Fruit fly (Drosophila melanogaster) whole organism, embryonic: ENCODE data around the gene SecS.
A peak's percentile ranks its signal among the peaks of the same experiment; 100 is the strongest.

Source experiments
- Bdp1 ChIP-seq: fragments of 200-800 bp; sonication (Bioruptor generic); optimal IDR thresholded peaks from 3 replicates; lab custom pipeline; 2016; ENCODE audit warnings: missing biosample characterization, missing genetic modification characterization
- Blimp-1 ChIP-seq: fragments of 200-800 bp; sonication (Bioruptor generic); optimal IDR thresholded peaks from 3 replicates; lab custom pipeline; 2018; ENCODE audit warnings: missing biosample characterization, missing genetic modification characterization, mild to moderate bottlenecking, moderate library complexity, missing genetic modification reagents
- CG11247 ChIP-seq: fragments of 200-800 bp; sonication (Bioruptor generic); IDR thresholded peaks from 2 replicates; pipeline ENCODE4 v1.3.6; 2022; ENCODE audit warnings: missing biosample characterization, missing genetic modification characterization
- CG12659 ChIP-seq: fragments of 200-800 bp; sonication (Bioruptor generic); optimal IDR thresholded peaks from 3 replicates; lab custom pipeline; 2017; ENCODE audit warnings: mild to moderate bottlenecking, missing biosample characterization, missing genetic modification reagents, missing genetic modification characterization
- CG14441 ChIP-seq: fragments of 200-800 bp; sonication (Bioruptor generic); IDR thresholded peaks from 2 replicates; pipeline ENCODE4 v1.3.6; 2022; ENCODE audit warnings: missing biosample characterization, missing genetic modification characterization
- CG14667 ChIP-seq: fragments of 200-800 bp; sonication (Bioruptor generic); IDR thresholded peaks from 2 replicates; pipeline ENCODE4 v1.3.6; 2022; ENCODE audit warnings: missing biosample characterization, missing genetic modification characterization
- CG14710 ChIP-seq: fragments of 200-800 bp; sonication (Bioruptor generic); optimal IDR thresholded peaks from 3 replicates; lab custom pipeline; 2019; ENCODE audit warnings: missing biosample characterization, mild to moderate bottlenecking, missing genetic modification characterization, moderate library complexity
- CG15011 ChIP-seq: fragments of 200-800 bp; sonication (Bioruptor generic); optimal IDR thresholded peaks from 3 replicates; lab custom pipeline; 2018; ENCODE audit warnings: missing biosample characterization, mild to moderate bottlenecking, missing genetic modification characterization
- CG15073 ChIP-seq: fragments of 200-800 bp; sonication (Bioruptor generic); optimal IDR thresholded peaks from 2 replicates; lab custom pipeline; 2016; ENCODE audit warnings: missing biosample characterization, missing genetic modification characterization
- CG15269 ChIP-seq: fragments of 200-800 bp; sonication (Bioruptor generic); optimal IDR thresholded peaks from 2 replicates; lab custom pipeline; 2018; ENCODE audit warnings: missing biosample characterization, mild to moderate bottlenecking, missing genetic modification characterization, moderate library complexity
- CG16779 ChIP-seq: fragments of 200-800 bp; sonication (Bioruptor generic); IDR thresholded peaks from 2 replicates; pipeline ENCODE4 v1.3.6; 2022; ENCODE audit warnings: missing biosample characterization, missing genetic modification characterization
- CG17568 ChIP-seq: fragments of 200-800 bp; sonication (Bioruptor generic); optimal IDR thresholded peaks from 2 replicates; lab custom pipeline; 2018; ENCODE audit warnings: missing biosample characterization, mild to moderate bottlenecking, missing genetic modification characterization, moderate library complexity
- CG17829 ChIP-seq: fragments of 200-800 bp; optimal IDR thresholded peaks from 2 replicates; lab custom pipeline; 2019; ENCODE audit warnings: missing biosample characterization, mild to moderate bottlenecking, missing genetic modification characterization, moderate library complexity
- CG2889 ChIP-seq: fragments of 200-800 bp; sonication (Bioruptor generic); IDR thresholded peaks from 3 replicates; pipeline ENCODE4 v1.3.6; 2022; ENCODE audit warnings: missing biosample characterization, missing genetic modification characterization
- CG32532 ChIP-seq: fragments of 200-800 bp; sonication (Bioruptor generic); IDR thresholded peaks from 2 replicates; pipeline ENCODE4 v1.3.6; 2022; ENCODE audit warnings: missing biosample characterization, missing genetic modification characterization
- CG33557 ChIP-seq: fragments of 200-800 bp; sonication (Bioruptor generic); optimal IDR thresholded peaks from 2 replicates; lab custom pipeline; 2019; ENCODE audit warnings: missing biosample characterization, mild to moderate bottlenecking, missing genetic modification characterization, moderate library complexity
- CG4282 ChIP-seq: fragments of 200-800 bp; sonication (Bioruptor generic); optimal IDR thresholded peaks from 2 replicates; lab custom pipeline; 2016; ENCODE audit warnings: missing biosample characterization, missing genetic modification characterization
- CG6254 ChIP-seq: fragments of 200-800 bp; sonication (Bioruptor generic); optimal IDR thresholded peaks from 3 replicates; lab custom pipeline; 2017; ENCODE audit warnings: mild to moderate bottlenecking, missing biosample characterization, missing genetic modification reagents, missing genetic modification characterization
- CG7839 ChIP-seq: fragments of 200-800 bp; sonication (Bioruptor generic); optimal IDR thresholded peaks from 3 replicates; lab custom pipeline; 2018; ENCODE audit warnings: missing biosample characterization, mild to moderate bottlenecking, missing genetic modification characterization, moderate library complexity
- CG7987 ChIP-seq: fragments of 200-800 bp; sonication (Bioruptor generic); optimal IDR thresholded peaks from 2 replicates; lab custom pipeline; 2018; ENCODE audit warnings: missing biosample characterization, mild to moderate bottlenecking, missing genetic modification characterization, moderate library complexity
- CG8290 ChIP-seq, 3 experiments: fragments of 200-800 bp; sonication (Bioruptor generic); optimal IDR thresholded peaks; 2 replicates each; lab custom pipeline; 2016 to 2019; ENCODE audit warnings: missing biosample characterization in 3 of 3, missing genetic modification characterization in 3 of 3, mild to moderate bottlenecking in 2 of 3, moderate library complexity in 1 of 3
- Dbx ChIP-seq: fragments of 200-800 bp; sonication (Bioruptor generic); IDR thresholded peaks from 3 replicates; pipeline ENCODE4 v1.3.6; 2022; ENCODE audit warnings: missing biosample characterization, missing genetic modification characterization
- Dfd ChIP-seq, 2 experiments: fragments of >200 bp; optimal IDR thresholded peaks; 2 replicates each; lab custom pipeline; 2017; ENCODE audit warnings: missing biosample characterization in 2 of 2, missing genetic modification characterization in 2 of 2
- Ets65A ChIP-seq: fragments of 200-800 bp; sonication (Bioruptor generic); peaks from one replicate; lab custom pipeline; 2016; ENCODE audit warnings: missing biosample characterization, missing genetic modification characterization
- HLH54F ChIP-seq: fragments of 200-800 bp; sonication (Bioruptor generic); optimal IDR thresholded peaks from 3 replicates; lab custom pipeline; 2016; ENCODE audit warnings: missing biosample characterization, missing genetic modification characterization
- Hmx ChIP-seq: fragments of 200-800 bp; sonication (Bioruptor generic); optimal IDR thresholded peaks from 2 replicates; lab custom pipeline; 2016; ENCODE audit warnings: missing biosample characterization, missing genetic modification characterization
- NfI ChIP-seq: fragments of 200-800 bp; sonication (Bioruptor generic); optimal IDR thresholded peaks from 3 replicates; lab custom pipeline; 2018; ENCODE audit warnings: missing biosample characterization, mild to moderate bottlenecking, missing genetic modification characterization, moderate library complexity
- Poxn ChIP-seq: fragments of 200-800 bp; sonication (Bioruptor generic); IDR thresholded peaks from 2 replicates; pipeline ENCODE4 v1.3.6; 2022; ENCODE audit warnings: missing biosample characterization, missing genetic modification characterization
- Sin3A ChIP-seq: fragments of >200 bp; optimal IDR thresholded peaks from 2 replicates; lab custom pipeline; 2018
- Vsx1 ChIP-seq: fragments of 200-800 bp; sonication (Bioruptor generic); optimal IDR thresholded peaks from 2 replicates; lab custom pipeline; 2017; ENCODE audit warnings: missing biosample characterization, mild to moderate bottlenecking, missing genetic modification characterization, missing genetic modification reagents
- bowl ChIP-seq: fragments of 200-800 bp; sonication (Bioruptor generic); IDR thresholded peaks from 2 replicates; pipeline ENCODE4 v1.3.6; 2022; ENCODE audit warnings: missing biosample characterization, missing genetic modification characterization
- cad ChIP-seq: fragments of >200 bp; optimal IDR thresholded peaks from 2 replicates; lab custom pipeline; 2017; ENCODE audit warnings: missing biosample characterization, missing genetic modification characterization
- crc ChIP-seq: fragments of 200-800 bp; sonication (Bioruptor generic); optimal IDR thresholded peaks from 2 replicates; lab custom pipeline; 2016; ENCODE audit warnings: missing biosample characterization, missing genetic modification characterization
- da ChIP-seq: fragments of 200-800 bp; sonication (Bioruptor generic); optimal IDR thresholded peaks from 2 replicates; lab custom pipeline; 2016; ENCODE audit warnings: missing biosample characterization, missing genetic modification characterization
- en ChIP-seq: fragments of 200-800 bp; sonication (Bioruptor generic); optimal IDR thresholded peaks from 2 replicates; lab custom pipeline; 2016; ENCODE audit warnings: missing biosample characterization, missing genetic modification characterization
- esg ChIP-seq: fragments of 200-800 bp; sonication (Bioruptor generic); conservative IDR thresholded peaks from 2 replicates; pipeline ENCODE4 v1.3.6; 2022; ENCODE audit warnings: missing biosample characterization, missing genetic modification characterization
- ewg ChIP-seq: fragments of 200-800 bp; sonication (Bioruptor generic); optimal IDR thresholded peaks from 3 replicates; lab custom pipeline; 2017; ENCODE audit warnings: mild to moderate bottlenecking, missing biosample characterization, missing genetic modification reagents, missing genetic modification characterization
- fd96Cb ChIP-seq: fragments of 200-800 bp; sonication (Bioruptor generic); optimal IDR thresholded peaks from 2 replicates; lab custom pipeline; 2018; ENCODE audit warnings: missing biosample characterization, mild to moderate bottlenecking, missing genetic modification characterization, moderate library complexity
- fu2 ChIP-seq: fragments of 200-800 bp; sonication (Bioruptor generic); optimal IDR thresholded peaks from 2 replicates; lab custom pipeline; 2016; ENCODE audit warnings: missing biosample characterization, missing genetic modification characterization
- gcm2 ChIP-seq: fragments of 200-800 bp; sonication (Bioruptor generic); optimal IDR thresholded peaks from 2 replicates; lab custom pipeline; 2016; ENCODE audit warnings: missing biosample characterization, missing genetic modification characterization
- gt ChIP-seq: fragments of 200-800 bp; sonication (Bioruptor generic); IDR thresholded peaks from 2 replicates; pipeline ENCODE4 v1.3.6; 2022; ENCODE audit warnings: missing biosample characterization, missing genetic modification characterization
- her ChIP-seq: fragments of 200-800 bp; sonication (Bioruptor generic); optimal IDR thresholded peaks from 2 replicates; lab custom pipeline; 2016; ENCODE audit warnings: missing biosample characterization, missing genetic modification characterization
- knrl ChIP-seq: fragments of 200-800 bp; sonication (Bioruptor generic); IDR thresholded peaks from 3 replicates; pipeline ENCODE4 v1.3.6; 2022; ENCODE audit warnings: missing biosample characterization, missing genetic modification characterization; ENCODE audit not compliant: partially characterized antibody
- lola ChIP-seq, 3 experiments: fragments of >200 bp in 2 of 3; fragments of 200-800 bp in 1 of 3; sonication (Bioruptor generic) in 1 of 3; optimal IDR thresholded peaks; 2 replicates each; lab custom pipeline; 2017 to 2019; ENCODE audit warnings: missing biosample characterization in 3 of 3, missing genetic modification characterization in 3 of 3, mild to moderate bottlenecking in 1 of 3, moderate library complexity in 1 of 3
- oc ChIP-seq: fragments of 200-800 bp; sonication (Bioruptor generic); optimal IDR thresholded peaks from 2 replicates; lab custom pipeline; 2018; ENCODE audit warnings: missing biosample characterization, mild to moderate bottlenecking, missing genetic modification characterization, moderate library complexity
- phol ChIP-seq: fragments of 200-800 bp; sonication (Bioruptor generic); optimal IDR thresholded peaks from 3 replicates; lab custom pipeline; 2018; ENCODE audit warnings: missing biosample characterization, mild to moderate bottlenecking, missing genetic modification characterization, moderate library complexity
- sens-2 ChIP-seq: fragments of 200-800 bp; sonication (Bioruptor generic); IDR thresholded peaks from 2 replicates; pipeline ENCODE4 v1.3.6; 2022; ENCODE audit warnings: missing biosample characterization, missing genetic modification characterization
- sob ChIP-seq: fragments of 200-800 bp; sonication (Bioruptor generic); IDR thresholded peaks from 2 replicates; pipeline ENCODE4 v1.3.6; 2022; ENCODE audit warnings: missing biosample characterization, missing genetic modification characterization
- ssp ChIP-seq: fragments of 200-800 bp; sonication (Bioruptor generic); IDR thresholded peaks from 2 replicates; pipeline ENCODE4 v1.3.6; 2022; ENCODE audit warnings: missing biosample characterization, missing genetic modification characterization
- stwl ChIP-seq: fragments of 200-800 bp; sonication (Bioruptor generic); optimal IDR thresholded peaks from 3 replicates; lab custom pipeline; 2018; ENCODE audit warnings: missing biosample characterization, mild to moderate bottlenecking, missing genetic modification characterization, moderate library complexity

The SecS gene

DNA sequence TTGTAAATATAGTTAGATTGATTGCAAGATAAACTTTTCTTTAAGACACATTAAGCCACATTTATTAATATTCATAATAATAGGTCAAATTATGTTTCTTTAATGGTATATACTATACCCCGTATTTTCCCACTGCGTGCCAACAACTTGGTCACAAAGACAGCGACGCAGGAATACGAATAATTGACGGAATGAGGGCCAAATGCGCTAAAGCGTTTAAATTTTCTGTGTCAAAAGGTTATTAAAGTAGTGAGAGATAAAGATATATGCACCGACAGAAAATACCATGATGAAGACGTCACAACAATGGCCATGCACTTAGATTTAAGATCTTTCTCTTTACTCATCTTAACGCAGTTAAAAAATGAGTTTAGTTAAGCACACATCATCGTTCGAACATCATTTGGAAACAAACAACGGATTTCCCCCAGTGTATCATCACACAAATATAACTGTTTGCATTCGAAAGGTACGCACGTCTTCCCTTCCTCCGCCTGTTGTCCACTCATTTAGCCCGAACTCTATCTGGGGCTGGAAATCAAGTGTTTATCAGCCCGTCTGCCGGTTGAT lies 19.2 kb downstream of the SecS start (continued):
- TF ChIP-seq phol (tag; lab: Kevin White, UChicago) = peak; percentile 71
- peak; percentile 53; the same call in 1 of the 2 replicates for TF ChIP-seq esg (GFP tag; lab: Robert Waterston, UW)
- no peak for TF ChIP-seq CG4282 (GFP tag; lab: Kevin White, UChicago)
- TF ChIP-seq knrl (GFP tag; lab: Robert Waterston, UW) = no peak
- TF ChIP-seq Ets65A (GFP tag; lab: Kevin White, UChicago) = peak; percentile 97
- peak; percentile 54 for TF ChIP-seq CG11247 (GFP tag; lab: Robert Waterston, UW)
- TF ChIP-seq Poxn (GFP tag; lab: Robert Waterston, UW) = no peak
- TF ChIP-seq CG16779 (GFP tag; lab: Robert Waterston, UW) = no peak
- TF ChIP-seq lola (GFP tag; optimal IDR thresholded peaks at IDR 0.05; lab: Kevin White, UChicago) = peak in 1 of 3 experiments; percentile 67
- TF ChIP-seq CG7987 (GFP tag; lab: Kevin White, UChicago) = no peak
- no peak for TF ChIP-seq Bdp1 (GFP tag; lab: Kevin White, UChicago)
- TF ChIP-seq CG15011 = no peak
- peak; percentile 9 for TF ChIP-seq Hmx (GFP tag; lab: Kevin White, UChicago)
- TF ChIP-seq da (GFP tag; lab: Kevin White, UChicago) = peak; percentile 27
- peak; percentile 56 for TF ChIP-seq NfI (GFP tag; lab: Kevin White, UChicago)
- TF ChIP-seq HLH54F (GFP tag; lab: Kevin White, UChicago) = peak; percentile 30
- peak; percentile 49 for TF ChIP-seq en (GFP tag; lab: Kevin White, UChicago)
- peak; percentile 64 for TF ChIP-seq CG14667 (GFP tag; lab: Robert Waterston, UW)
- peak; percentile 8 for TF ChIP-seq CG15073 (GFP tag; lab: Kevin White, UChicago)
- TF ChIP-seq Dbx (GFP tag; lab: Robert Waterston, UW) = 0 out of 3 replicates have a peak, but pooled peaks have one; percentile 16
- TF ChIP-seq CG8290 (GFP tag; optimal IDR thresholded peaks at IDR 0.05; lab: Kevin White, UChicago) = peak; percentile 7
- TF ChIP-seq CG8290 (tag; optimal IDR thresholded peaks at IDR 0.05; lab: Kevin White, UChicago) = peak in 1 of 2 experiments; percentile 81
- no peak for TF ChIP-seq stwl (tag; lab: Kevin White, UChicago)
- peak; percentile 64 for TF ChIP-seq gcm2 (GFP tag; lab: Kevin White, UChicago)
- no peak for TF ChIP-seq Dfd (GFP tag; optimal IDR thresholded peaks at IDR 0.05; lab: Kevin White, UChicago)
- no peak for TF ChIP-seq gt
- TF ChIP-seq Sin3A (lab: Kevin White, UChicago) = no peak
- peak; percentile 52 for TF ChIP-seq crc
- peak; percentile 50 for TF ChIP-seq CG14441 (GFP tag; lab: Robert Waterston, UW)
- TF ChIP-seq sob (GFP tag; lab: Robert Waterston, UW) = peak; percentile 37; the same call in 1 of the 2 replicates
- peak; percentile 72 for TF ChIP-seq CG7839 (tag; lab: Kevin White, UChicago)
- TF ChIP-seq Vsx1 (GFP tag; lab: Kevin White, UChicago) = peak; percentile 9
- peak; percentile 65 for TF ChIP-seq sens-2 (GFP tag; lab: Robert Waterston, UW)
- no peak for TF ChIP-seq CG33557 (GFP tag; lab: Kevin White, UChicago)
- TF ChIP-seq CG14710 (tag; lab: Kevin White, UChicago) = peak; percentile 60
- TF ChIP-seq CG15269 (tag; lab: Kevin White, UChicago) = peak; percentile 58
- TF ChIP-seq ssp (GFP tag; lab: Robert Waterston, UW) = no peak
- peak; percentile 60; the same call in 1 of the 2 replicates for TF ChIP-seq CG32532 (GFP tag; lab: Robert Waterston, UW)
- peak; percentile 62 for TF ChIP-seq CG12659 (GFP tag; lab: Kevin White, UChicago)
- TF ChIP-seq CG17829 (tag; lab: Kevin White, UChicago) = peak; percentile 50
- peak; percentile 44 for TF ChIP-seq fu2 (GFP tag; lab: Kevin White, UChicago)
- 0 out of 2 replicates have a peak, but pooled peaks have one; percentile 14 for TF ChIP-seq bowl (GFP tag; lab: Robert Waterston, UW)
- TF ChIP-seq fd96Cb (tag; lab: Kevin White, UChicago) = peak; percentile 70
- TF ChIP-seq cad (GFP tag; lab: Kevin White, UChicago) = no peak
- TF ChIP-seq CG6254 (GFP tag; lab: Kevin White, UChicago) = peak; percentile 55
- TF ChIP-seq CG17568 (GFP tag; lab: Kevin White, UChicago) = peak; percentile 24
- no peak for TF ChIP-seq CG2889 (GFP tag; lab: Robert Waterston, UW)
- TF ChIP-seq oc (tag; lab: Kevin White, UChicago) = peak; percentile 80
- TF ChIP-seq Blimp-1 (GFP tag; lab: Kevin White, UChicago) = no peak
- peak; percentile 49 for TF ChIP-seq ewg
- TF ChIP-seq her (GFP tag; lab: Kevin White, UChicago) = peak; percentile 44
